Fruit fly (Drosophila melanogaster) whole organism, pupa: ENCODE measurements around the gene CG4367.

Source experiments
- CG10348 ChIP-seq: fragments of 200-800 bp; sonication (Bioruptor generic); IDR thresholded peaks from 2 replicates; pipeline ENCODE4 v1.3.6; 2022; ENCODE audit warnings: missing biosample characterization, missing genetic modification characterization
- CG12605 ChIP-seq: fragments of 200-800 bp; sonication (Bioruptor generic); IDR thresholded peaks from 2 replicates; pipeline ENCODE4 v1.3.6; 2022; ENCODE audit warnings: missing biosample characterization, missing genetic modification characterization
- CG13204 ChIP-seq: fragments of 200-800 bp; sonication (Bioruptor generic); optimal IDR thresholded peaks from 2 replicates; lab custom pipeline; 2018; ENCODE audit warnings: missing biosample characterization, mild to moderate bottlenecking, missing genetic modification characterization, moderate library complexity
- CG14655 ChIP-seq: fragments of 200-800 bp; sonication (Bioruptor generic); optimal IDR thresholded peaks from 3 replicates; lab custom pipeline; 2017; ENCODE audit warnings: mild to moderate bottlenecking, missing biosample characterization, missing genetic modification reagents, missing genetic modification characterization
- CG15710 ChIP-seq: fragments of 200-800 bp; sonication (Bioruptor generic); optimal IDR thresholded peaks from 2 replicates; lab custom pipeline; 2018; ENCODE audit warnings: missing biosample characterization, mild to moderate bottlenecking, missing genetic modification characterization, moderate library complexity
- CG17806 ChIP-seq: fragments of 200-800 bp; sonication (Bioruptor generic); optimal IDR thresholded peaks from 2 replicates; lab custom pipeline; 2018; ENCODE audit warnings: missing biosample characterization, mild to moderate bottlenecking, missing genetic modification characterization, moderate library complexity
- CG32121 ChIP-seq: fragments of 200-800 bp; sonication (Bioruptor generic); IDR thresholded peaks from 2 replicates; pipeline ENCODE4 v1.3.6; 2022; ENCODE audit warnings: missing biosample characterization, missing genetic modification characterization
- CG34367 ChIP-seq: fragments of 200-800 bp; sonication (Bioruptor generic); optimal IDR thresholded peaks from 2 replicates; lab custom pipeline; 2018; ENCODE audit warnings: missing biosample characterization, mild to moderate bottlenecking, missing genetic modification characterization
- CG4496 ChIP-seq: fragments of 200-800 bp; sonication (Bioruptor generic); IDR thresholded peaks from 3 replicates; pipeline ENCODE4 v1.3.6; 2022; ENCODE audit warnings: missing biosample characterization, missing genetic modification characterization
- CG8159 ChIP-seq: fragments of 200-800 bp; sonication (Bioruptor generic); optimal IDR thresholded peaks from 3 replicates; lab custom pipeline; 2018; ENCODE audit warnings: missing biosample characterization, mild to moderate bottlenecking, missing genetic modification characterization, moderate library complexity
- CG8301 ChIP-seq: fragments of 200-800 bp; sonication (Bioruptor generic); optimal IDR thresholded peaks from 2 replicates; lab custom pipeline; 2018; ENCODE audit warnings: missing biosample characterization, mild to moderate bottlenecking, missing genetic modification characterization
- CG9948 ChIP-seq: fragments of 200-800 bp; sonication (Bioruptor generic); optimal IDR thresholded peaks from 2 replicates; lab custom pipeline; 2018; ENCODE audit warnings: missing biosample characterization, mild to moderate bottlenecking, missing genetic modification characterization, moderate library complexity
- D1 ChIP-seq: fragments of 200-800 bp; sonication (Bioruptor generic); optimal IDR thresholded peaks from 2 replicates; lab custom pipeline; 2018; ENCODE audit warnings: missing biosample characterization, mild to moderate bottlenecking, missing genetic modification characterization, moderate library complexity
- EcR ChIP-seq: fragments of 200-800 bp; sonication (Bioruptor generic); optimal IDR thresholded peaks from 3 replicates; lab custom pipeline; 2019; ENCODE audit warnings: missing biosample characterization, missing genetic modification characterization, mild to moderate bottlenecking, moderate library complexity, missing genetic modification reagents
- Ets98B ChIP-seq: fragments of 200-800 bp; sonication (Bioruptor generic); IDR thresholded peaks from 2 replicates; pipeline ENCODE4 v1.3.6; 2022; ENCODE audit warnings: missing biosample characterization, missing genetic modification characterization
- Pif1A ChIP-seq: fragments of 200-800 bp; sonication (Bioruptor generic); optimal IDR thresholded peaks from 3 replicates; lab custom pipeline; 2016; ENCODE audit warnings: missing biosample characterization, missing genetic modification characterization
- Pif1B ChIP-seq: fragments of 200-800 bp; sonication (Bioruptor generic); optimal IDR thresholded peaks from 3 replicates; lab custom pipeline; 2016; ENCODE audit warnings: missing biosample characterization, missing genetic modification characterization
- Snoo ChIP-seq: fragments of 200-800 bp; sonication (Bioruptor generic); optimal IDR thresholded peaks from 3 replicates; lab custom pipeline; 2017; ENCODE audit warnings: missing biosample characterization, mild to moderate bottlenecking, missing genetic modification characterization, inconsistent platforms
- fd96Ca ChIP-seq: fragments of 200-800 bp; sonication (Bioruptor generic); IDR thresholded peaks from 3 replicates; pipeline ENCODE4 v1.3.6; 2022; ENCODE audit warnings: missing biosample characterization, missing genetic modification characterization
- gl ChIP-seq: fragments of 200-800 bp; sonication (Bioruptor generic); optimal IDR thresholded peaks from 2 replicates; lab custom pipeline; 2018; ENCODE audit warnings: missing biosample characterization, mild to moderate bottlenecking, missing genetic modification characterization
- rn ChIP-seq: fragments of 200-800 bp; sonication (Bioruptor generic); IDR thresholded peaks from 2 replicates; pipeline ENCODE4 v1.3.6; 2022; ENCODE audit warnings: missing biosample characterization, missing genetic modification characterization

The CG4367 gene

DNA sequence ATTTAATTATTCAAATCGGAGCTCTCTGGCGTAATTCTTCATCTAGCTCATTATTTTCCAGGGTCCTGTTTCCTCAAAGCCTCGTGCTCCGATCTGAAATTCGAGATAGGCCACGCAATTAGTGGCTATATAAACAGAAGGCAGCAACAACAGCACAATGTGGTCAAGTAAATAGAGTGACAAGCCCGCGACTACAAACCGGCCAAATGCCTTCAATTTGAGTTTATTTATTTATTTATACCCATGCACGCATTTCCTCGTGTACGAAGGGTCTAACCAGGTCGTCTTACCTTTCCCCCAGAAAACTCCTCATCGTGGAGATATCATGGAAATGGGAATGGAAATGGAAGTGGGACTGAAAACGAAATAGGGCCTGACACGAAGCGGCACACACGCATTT, 28.0 kb downstream of the CG4367 start:
- TF ChIP-seq CG17806 (tag; lab: Kevin White, UChicago) (no peak), CG8301 (tag; lab: Kevin White, UChicago) (no peak), CG15710 (tag; lab: Kevin White, UChicago) (no peak), gl (tag; lab: Kevin White, UChicago) (no peak), CG12605 (GFP tag; lab: Robert Waterston, UW) (no peak), fd96Ca (GFP tag; lab: Robert Waterston, UW) (no peak), Pif1A (GFP tag; lab: Kevin White, UChicago) (no peak), Snoo (tag; lab: Kevin White, UChicago) (no peak)

DNA sequence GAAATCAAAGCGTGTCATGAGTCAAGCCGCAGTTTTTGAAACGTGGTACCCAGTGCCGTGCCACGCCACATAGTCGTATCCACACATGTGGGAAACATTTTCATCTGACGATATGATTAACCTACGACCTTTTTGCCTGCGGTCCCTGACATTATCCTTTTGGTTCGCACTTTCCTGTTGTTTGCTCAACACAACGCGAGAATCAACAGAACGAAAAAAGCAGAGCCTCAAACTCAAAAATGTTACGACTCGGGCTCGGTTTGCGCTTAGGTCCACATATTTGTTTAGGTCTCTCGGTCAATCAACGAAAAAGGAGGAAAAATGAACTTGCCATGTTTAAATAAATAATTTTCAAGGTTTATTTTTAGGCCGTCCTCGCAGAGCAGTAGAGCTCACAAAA, 28.8 kb downstream of the CG4367 start:
- TF ChIP-seq CG15710 (tag; lab: Kevin White, UChicago) (no peak), CG9948 (tag; lab: Kevin White, UChicago) (no peak), D1 (tag; lab: Kevin White, UChicago) (no peak), fd96Ca (GFP tag; lab: Robert Waterston, UW) (no peak), CG8301 (tag; lab: Kevin White, UChicago) (no peak), Pif1A (GFP tag; lab: Kevin White, UChicago) (no peak), CG34367 (tag; lab: Kevin White, UChicago) (no peak)

DNA sequence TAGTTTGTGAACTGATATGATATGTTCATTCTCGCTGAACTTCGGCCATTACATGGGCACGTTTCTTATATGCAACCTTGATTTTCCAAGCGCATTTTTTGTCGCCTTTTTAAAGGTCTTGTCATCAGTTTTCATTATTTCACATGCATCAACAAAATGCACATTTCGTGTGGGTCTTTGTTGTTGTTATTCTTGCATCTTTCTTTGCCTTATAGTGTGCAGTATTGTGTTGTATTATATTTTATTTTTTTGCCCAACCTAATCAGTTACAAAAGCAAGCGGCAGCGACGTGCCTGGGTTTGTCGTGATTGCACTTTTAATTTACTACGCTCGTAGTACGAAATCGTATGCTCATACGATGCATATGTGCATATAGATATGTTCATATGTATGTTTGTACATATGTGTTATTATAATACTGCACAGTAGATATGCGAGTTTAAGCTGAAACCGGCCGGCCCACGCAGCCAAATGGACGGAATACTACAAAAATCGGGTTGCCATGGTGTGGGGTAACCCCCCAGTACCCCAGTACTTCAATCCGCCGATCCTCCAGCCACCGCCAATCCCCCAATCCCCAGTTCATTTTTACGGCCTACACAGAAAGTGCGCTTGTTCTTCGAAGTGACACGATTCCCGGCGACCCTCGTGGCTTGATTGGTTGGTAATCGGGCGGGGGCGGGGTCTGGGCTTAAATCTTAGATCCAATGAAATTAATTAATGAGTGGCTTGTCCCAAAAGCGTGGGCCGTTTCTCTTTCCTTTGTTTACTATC, 30.1 kb downstream of the CG4367 start:
- peak; percentile 26 for TF ChIP-seq CG13204 (GFP tag; lab: Kevin White, UChicago)
- TF ChIP-seq fd96Ca (GFP tag; lab: Robert Waterston, UW) = no peak

DNA sequence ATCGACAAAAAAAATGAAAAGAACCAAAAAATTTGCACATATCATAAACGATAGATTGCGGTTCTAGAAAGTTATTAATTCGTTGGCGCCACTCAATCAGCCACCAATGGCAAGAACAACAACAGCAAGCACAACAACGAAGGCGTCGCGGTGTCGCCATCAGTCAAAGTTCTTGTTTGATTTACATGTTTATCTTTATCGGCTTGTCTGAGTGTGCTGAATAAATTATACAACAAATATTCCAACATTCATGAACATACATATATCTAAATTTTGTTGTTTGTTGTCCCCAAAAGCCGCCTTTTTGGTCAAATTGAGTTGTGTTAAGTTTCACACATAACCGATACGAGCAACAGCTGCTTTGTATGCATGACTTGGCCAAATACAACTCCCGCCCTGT, 31.2 kb downstream of the CG4367 start:
- no peak for TF ChIP-seq CG15710 (tag; lab: Kevin White, UChicago)
- no peak for TF ChIP-seq fd96Ca (GFP tag; lab: Robert Waterston, UW)
- no peak for TF ChIP-seq CG10348
- no peak for TF ChIP-seq D1 (tag; lab: Kevin White, UChicago)
- TF ChIP-seq Snoo (tag; lab: Kevin White, UChicago) = no peak
- no peak for TF ChIP-seq CG32121 (GFP tag; lab: Robert Waterston, UW)
- no peak for TF ChIP-seq EcR (GFP tag; lab: Kevin White, UChicago)
- TF ChIP-seq CG17806 (tag; lab: Kevin White, UChicago) = no peak
- no peak for TF ChIP-seq CG4496 (GFP tag; lab: Robert Waterston, UW)

DNA sequence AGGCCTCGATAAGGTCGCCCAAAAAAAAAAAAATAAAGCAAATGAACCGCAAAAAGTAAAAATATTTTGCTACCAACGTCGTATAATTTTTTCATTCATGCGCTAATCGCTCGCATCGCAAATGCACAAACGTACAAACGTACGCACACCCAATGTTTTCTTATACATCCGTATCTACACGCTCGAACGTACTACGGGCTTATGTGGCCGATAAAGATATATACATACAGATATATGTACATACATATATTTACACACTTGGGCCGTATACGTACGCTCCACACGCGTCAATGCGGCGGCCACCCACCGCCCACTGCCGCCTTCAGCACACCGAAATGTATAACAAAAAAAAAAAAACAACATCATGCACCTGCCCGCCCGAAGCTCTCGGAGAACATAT, 38.8 kb downstream of the CG4367 start:
- TF ChIP-seq CG32121 (GFP tag; lab: Robert Waterston, UW) (no peak), fd96Ca (GFP tag; lab: Robert Waterston, UW) (0 out of 3 replicates have a peak, but pooled peaks have one; percentile 17)
- TF ChIP-seq, all 21 proteins: peak for 1

DNA sequence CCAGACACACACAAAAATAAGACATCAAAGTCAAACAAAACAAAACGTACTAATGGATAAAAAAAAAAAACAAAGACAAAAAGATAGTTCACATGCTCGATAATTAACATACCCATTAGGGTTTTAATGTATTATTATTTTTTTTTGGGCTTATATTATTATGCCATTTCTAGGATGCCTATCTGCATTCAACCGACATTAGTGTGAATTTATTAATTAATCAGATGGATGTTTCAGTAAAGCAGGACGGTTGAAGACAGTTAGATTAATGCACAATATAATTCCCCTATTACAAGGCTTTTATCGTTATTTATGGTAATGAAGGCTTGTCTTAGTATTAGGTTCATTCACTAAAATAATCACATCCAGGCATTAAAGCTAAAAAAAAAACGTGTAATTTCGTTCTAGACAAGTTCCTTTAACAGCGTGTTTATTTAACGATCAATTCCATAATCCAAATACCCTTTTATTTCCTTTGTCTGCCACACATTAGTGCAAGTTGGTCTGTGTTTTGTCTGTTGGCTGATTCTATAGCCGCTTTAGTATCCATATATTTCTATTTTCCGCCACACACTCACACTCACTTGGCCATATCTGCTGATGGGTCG, 39.4 kb downstream of the CG4367 start:
- TF ChIP-seq CG14655 (GFP tag; lab: Kevin White, UChicago) (peak; percentile 37), fd96Ca (GFP tag; lab: Robert Waterston, UW) (no peak), CG10348 (no peak), EcR (GFP tag; lab: Kevin White, UChicago) (no peak), CG8301 (tag; lab: Kevin White, UChicago) (peak; percentile 14), CG4496 (GFP tag; lab: Robert Waterston, UW) (no peak)
- TF ChIP-seq, all 21 proteins: peak for 2

DNA sequence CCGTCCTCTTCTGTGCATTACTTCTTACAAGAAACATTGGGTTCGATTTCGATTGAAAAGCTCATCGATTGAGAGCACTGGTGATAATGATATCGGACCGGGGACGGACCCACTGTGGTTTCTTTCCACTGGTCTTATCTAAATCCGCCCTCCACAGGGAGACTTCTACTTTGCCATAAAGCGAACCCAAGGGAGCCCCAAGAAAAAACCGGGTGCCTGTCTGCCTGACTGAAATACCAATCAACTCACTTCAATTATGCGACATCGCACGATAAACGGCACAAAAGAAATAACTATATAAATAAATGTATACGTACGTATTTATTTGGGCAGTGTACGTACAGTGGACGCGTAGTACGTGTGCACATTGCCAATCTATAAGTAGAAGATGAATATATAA, 40.0 kb downstream of the CG4367 start:
- TF ChIP-seq CG32121 (GFP tag; lab: Robert Waterston, UW) = no peak
- TF ChIP-seq CG10348 = no peak
- TF ChIP-seq CG15710 (tag; lab: Kevin White, UChicago) = no peak
- 0 out of 3 replicates have a peak, but pooled peaks have one; percentile 8 for TF ChIP-seq CG4496 (GFP tag; lab: Robert Waterston, UW)
- peak; percentile 44; the same call in 1 of the 3 replicates for TF ChIP-seq fd96Ca (GFP tag; lab: Robert Waterston, UW)
- no peak for TF ChIP-seq CG12605 (GFP tag; lab: Robert Waterston, UW)
- TF ChIP-seq CG8301 (tag; lab: Kevin White, UChicago) = no peak
- peak; percentile 29 for TF ChIP-seq CG8159 (tag; lab: Kevin White, UChicago)
- TF ChIP-seq CG13204 (GFP tag; lab: Kevin White, UChicago) = no peak
- no peak for TF ChIP-seq D1 (tag; lab: Kevin White, UChicago)
- TF ChIP-seq CG9948 (tag; lab: Kevin White, UChicago) = peak; percentile 15
- no peak for TF ChIP-seq CG34367 (tag; lab: Kevin White, UChicago)
- TF ChIP-seq rn (GFP tag; lab: Robert Waterston, UW) = no peak
- TF ChIP-seq EcR (GFP tag; lab: Kevin White, UChicago) = no peak
- no peak for TF ChIP-seq gl (tag; lab: Kevin White, UChicago)
- TF ChIP-seq Pif1A (GFP tag; lab: Kevin White, UChicago) = no peak
- TF ChIP-seq Pif1B (GFP tag; lab: Kevin White, UChicago) = no peak
- no peak for TF ChIP-seq CG14655 (GFP tag; lab: Kevin White, UChicago)
- 0 out of 2 replicates have a peak, but pooled peaks have one; percentile 15 for TF ChIP-seq Ets98B (GFP tag; lab: Robert Waterston, UW)
- TF ChIP-seq Snoo (tag; lab: Kevin White, UChicago) = peak; percentile 7
- TF ChIP-seq CG17806 (tag; lab: Kevin White, UChicago) = no peak
- TF ChIP-seq, all 21 proteins: peak for 6
